Fruit fly (Drosophila melanogaster): ENCODE results near the gene CG45067.

The CG45067 gene

dm6 chr3L:3134064-3134545 is 19.8 kb upstream of the CG45067 start (continued):
- TF ChIP-seq CG12071 (GFP tag; optimal IDR thresholded peaks at IDR 0.05) (peak; percentile 26), CG3163 (GFP tag; optimal IDR thresholded peaks at IDR 0.05) (peak; percentile 26), CG12391 (tag; optimal IDR thresholded peaks at IDR 0.05) (peak; percentile 29), lab (GFP tag; optimal IDR thresholded peaks at IDR 0.05) (peak; percentile 46), CG2120 (GFP tag; optimal IDR thresholded peaks at IDR 0.05) (peak; percentile 26), nerfin-1 (tag; optimal IDR thresholded peaks at IDR 0.05) (no peak)

dm6 chr3L:3127544-3127943 is 13.3 kb upstream of the CG45067 start, which contains the start of gene promL:
TSS of gene promL (minus strand) at chr3L:3127724.
- no peak for TF ChIP-seq sc (optimal IDR thresholded peaks at IDR 0.05)
- no peak for TF ChIP-seq sc (GFP tag; optimal IDR thresholded peaks at IDR 0.05)
- TF ChIP-seq CG31365 (tag; optimal IDR thresholded peaks at IDR 0.05): peak; percentile 37
- peak; percentile 83 for TF ChIP-seq kni (GFP tag; optimal IDR thresholded peaks at IDR 0.05)
- TF ChIP-seq Elba2 (GFP tag; optimal IDR thresholded peaks at IDR 0.05): no peak
- peak; percentile 4 for TF ChIP-seq emc (GFP tag; optimal IDR thresholded peaks at IDR 0.05)
- TF ChIP-seq Six4 (GFP tag; optimal IDR thresholded peaks at IDR 0.05): no peak
- peak; percentile 90 for TF ChIP-seq YL-1 (GFP tag; optimal IDR thresholded peaks at IDR 0.05)
- peak; percentile 81 for TF ChIP-seq lab (GFP tag; optimal IDR thresholded peaks at IDR 0.05)
- peak; percentile 16 for TF ChIP-seq Atf-2 (GFP tag; optimal IDR thresholded peaks at IDR 0.05)
- TF ChIP-seq Fer1 (GFP tag; optimal IDR thresholded peaks at IDR 0.05): peak; percentile 80
- no peak; the same call in 1 of the 2 replicates for TF ChIP-seq amos (GFP tag; IDR thresholded peaks at IDR 0.05; ENCODE audit: partially characterized antibody)
- peak; percentile 89 for TF ChIP-seq MESR4 (GFP tag; optimal IDR thresholded peaks at IDR 0.05)
- TF ChIP-seq CG7987 (GFP tag; optimal IDR thresholded peaks at IDR 0.05): peak; percentile 84
- TF ChIP-seq gfzf (GFP tag; optimal IDR thresholded peaks at IDR 0.05): peak; percentile 99
- TF ChIP-seq B-H2 (GFP tag; optimal IDR thresholded peaks at IDR 0.05): peak; percentile 70
- TF ChIP-seq Pdp1 (GFP tag; optimal IDR thresholded peaks at IDR 0.05): peak; percentile 32 to 86
- TF ChIP-seq CG1832 (GFP tag; optimal IDR thresholded peaks at IDR 0.05): no peak
- TF ChIP-seq CG12071 (GFP tag; optimal IDR thresholded peaks at IDR 0.05): peak; percentile 41
- peak; percentile 79 for TF ChIP-seq bcd (GFP tag; optimal IDR thresholded peaks at IDR 0.05)
- 0 out of 3 replicates have a peak, but pooled peaks have one; percentile 35 for TF ChIP-seq ase (GFP tag; IDR thresholded peaks at IDR 0.05)
- no peak for TF ChIP-seq sens-2 (GFP tag; IDR thresholded peaks at IDR 0.05)
- TF ChIP-seq CG7839 (tag; optimal IDR thresholded peaks at IDR 0.05): peak; percentile 47
- TF ChIP-seq da (GFP tag; optimal IDR thresholded peaks at IDR 0.05): no peak
- TF ChIP-seq Fer3 (tag; optimal IDR thresholded peaks at IDR 0.05): peak; percentile 53
- TF ChIP-seq row (GFP tag; IDR thresholded peaks at IDR 0.05): 0 out of 3 replicates have a peak, but pooled peaks have one; percentile 31
- no peak for TF ChIP-seq CG2889 (GFP tag; IDR thresholded peaks at IDR 0.05)
- no peak for TF ChIP-seq Oaz (GFP tag; IDR thresholded peaks at IDR 0.05)
- TF ChIP-seq tup (GFP tag; optimal IDR thresholded peaks at IDR 0.05): no peak
- TF ChIP-seq pho (GFP tag; optimal IDR thresholded peaks at IDR 0.05): peak; percentile 31
- no peak for TF ChIP-seq CG15479 (GFP tag; optimal IDR thresholded peaks at IDR 0.05)
- peak; percentile 85 for TF ChIP-seq MBD-R2 (GFP tag; IDR thresholded peaks at IDR 0.05)
- peak; percentile 48 for TF ChIP-seq repo (GFP tag; optimal IDR thresholded peaks at IDR 0.05)
- TF ChIP-seq dmrt99B (tag; optimal IDR thresholded peaks at IDR 0.05): peak; percentile 26
- TF ChIP-seq CG6854 (GFP tag; optimal IDR thresholded peaks at IDR 0.05): peak; percentile 55
- peak; percentile 27 for TF ChIP-seq CG15696 (tag; optimal IDR thresholded peaks at IDR 0.05)
- TF ChIP-seq unc-4 (GFP tag; IDR thresholded peaks at IDR 0.05; ENCODE audit: partially characterized antibody): no peak
- peak; percentile 50 for TF ChIP-seq CG9437 (GFP tag; optimal IDR thresholded peaks at IDR 0.05)
- peak; percentile 28 for TF ChIP-seq CG11723 (GFP tag; optimal IDR thresholded peaks at IDR 0.05)
- no peak for TF ChIP-seq az2 (GFP tag; optimal IDR thresholded peaks at IDR 0.05)
- TF ChIP-seq Dad (GFP tag; optimal IDR thresholded peaks at IDR 0.05): peak; percentile 13
- TF ChIP-seq CG12942 (GFP tag; optimal IDR thresholded peaks at IDR 0.05): no peak
- no peak for TF ChIP-seq Optix (GFP tag; IDR thresholded peaks at IDR 0.05)
- peak; percentile 7 for TF ChIP-seq en (GFP tag; optimal IDR thresholded peaks at IDR 0.05)

Measured in whole organism, embryonic.